Fruit fly (Drosophila melanogaster) whole organism, embryonic: Measurements from ENCODE around the gene CG11396.
A peak's percentile ranks its signal among the peaks of the same experiment; 100 is the strongest.

ENCODE experiments used
- B-H2 ChIP-seq: fragments of 200-800 bp; sonication (Bioruptor generic); optimal IDR thresholded peaks from 2 replicates; lab custom pipeline; 2018; ENCODE audit warnings: missing biosample characterization, mild to moderate bottlenecking, missing genetic modification characterization
- Bgb ChIP-seq: fragments of 200-800 bp; sonication (Bioruptor generic); IDR thresholded peaks from 2 replicates; pipeline ENCODE4 v1.3.6; 2022; ENCODE audit warnings: missing biosample characterization, missing genetic modification characterization; ENCODE audit not compliant: partially characterized antibody
- CG10209 ChIP-seq: fragments of 200-800 bp; sonication (Bioruptor generic); optimal IDR thresholded peaks from 3 replicates; lab custom pipeline; 2017; ENCODE audit warnings: missing biosample characterization, mild to moderate bottlenecking, missing genetic modification characterization, missing genetic modification reagents
- CG10565 ChIP-seq: fragments of 200-800 bp; sonication (Bioruptor generic); optimal IDR thresholded peaks from 3 replicates; lab custom pipeline; 2016; ENCODE audit warnings: missing biosample characterization, mild to moderate bottlenecking, missing genetic modification characterization
- CG11560 ChIP-seq: fragments of 200-800 bp; sonication (Bioruptor generic); IDR thresholded peaks from 3 replicates; pipeline ENCODE4 v1.3.6; 2022; ENCODE audit warnings: missing biosample characterization, missing genetic modification characterization
- CG12071 ChIP-seq: fragments of 200-800 bp; sonication (Bioruptor generic); optimal IDR thresholded peaks from 3 replicates; lab custom pipeline; 2018; ENCODE audit warnings: missing biosample characterization, mild to moderate bottlenecking, missing genetic modification characterization
- CG12219 ChIP-seq: fragments of 200-800 bp; sonication (Bioruptor generic); optimal IDR thresholded peaks from 3 replicates; lab custom pipeline; 2018; ENCODE audit warnings: missing biosample characterization, mild to moderate bottlenecking, missing genetic modification characterization
- CG14860 ChIP-seq: fragments of 200-800 bp; sonication (Bioruptor generic); IDR thresholded peaks from 3 replicates; pipeline ENCODE4 v1.3.6; 2022; ENCODE audit warnings: missing biosample characterization, missing genetic modification characterization; ENCODE audit not compliant: partially characterized antibody
- CG15514 ChIP-seq: fragments of 200-800 bp; sonication (Bioruptor generic); optimal IDR thresholded peaks from 3 replicates; lab custom pipeline; 2017; ENCODE audit warnings: missing biosample characterization, missing genetic modification characterization, mild to moderate bottlenecking, moderate library complexity, missing genetic modification reagents
- CG1647 ChIP-seq: fragments of 200-800 bp; sonication (Bioruptor generic); optimal IDR thresholded peaks from 3 replicates; lab custom pipeline; 2016; ENCODE audit warnings: missing biosample characterization, missing genetic modification characterization
- CG17612 ChIP-seq: fragments of 200-800 bp; sonication (Bioruptor generic); IDR thresholded peaks from 2 replicates; pipeline ENCODE4 v1.3.6; 2022; ENCODE audit warnings: missing biosample characterization, missing genetic modification characterization
- CG2875 ChIP-seq: fragments of 200-800 bp; sonication (Bioruptor generic); optimal IDR thresholded peaks from 2 replicates; lab custom pipeline; 2017; ENCODE audit warnings: missing biosample characterization, mild to moderate bottlenecking, missing genetic modification characterization, missing genetic modification reagents
- CG3065 ChIP-seq: fragments of 200-800 bp; sonication (Bioruptor generic); optimal IDR thresholded peaks from 2 replicates; lab custom pipeline; 2016; ENCODE audit warnings: missing biosample characterization, missing genetic modification characterization
- CG3163 ChIP-seq: fragments of 200-800 bp; sonication (Bioruptor generic); optimal IDR thresholded peaks from 3 replicates; lab custom pipeline; 2016; ENCODE audit warnings: missing biosample characterization, missing genetic modification characterization
- CG32532 ChIP-seq: fragments of 200-800 bp; sonication (Bioruptor generic); IDR thresholded peaks from 2 replicates; pipeline ENCODE4 v1.3.6; 2022; ENCODE audit warnings: missing biosample characterization, missing genetic modification characterization
- CG3407 ChIP-seq: fragments of 200-800 bp; sonication (Bioruptor generic); optimal IDR thresholded peaks from 2 replicates; lab custom pipeline; 2018; ENCODE audit warnings: missing biosample characterization, mild to moderate bottlenecking, missing genetic modification characterization
- CG4730 ChIP-seq: fragments of 200-800 bp; sonication (Bioruptor generic); IDR thresholded peaks from 2 replicates; pipeline ENCODE4 v1.3.6; 2022; ENCODE audit warnings: missing biosample characterization, missing genetic modification characterization
- CG5180 ChIP-seq: fragments of 200-800 bp; sonication (Bioruptor generic); optimal IDR thresholded peaks from 3 replicates; lab custom pipeline; 2017; ENCODE audit warnings: missing biosample characterization, missing genetic modification characterization, mild to moderate bottlenecking, moderate library complexity, missing genetic modification reagents
- CG6272 ChIP-seq: fragments of 200-800 bp; sonication (Bioruptor generic); IDR thresholded peaks from 2 replicates; pipeline ENCODE4 v1.3.6; 2022; ENCODE audit warnings: missing biosample characterization, missing genetic modification characterization
- CG7357 ChIP-seq: fragments of 200-800 bp; sonication (Bioruptor generic); IDR thresholded peaks from 3 replicates; pipeline ENCODE4 v1.3.6; 2022; ENCODE audit warnings: missing biosample characterization, missing genetic modification characterization
- CG7987 ChIP-seq: fragments of 200-800 bp; sonication (Bioruptor generic); optimal IDR thresholded peaks from 2 replicates; lab custom pipeline; 2018; ENCODE audit warnings: missing biosample characterization, mild to moderate bottlenecking, missing genetic modification characterization, moderate library complexity
- CG8944 ChIP-seq: fragments of 200-800 bp; sonication (Bioruptor generic); optimal IDR thresholded peaks from 3 replicates; lab custom pipeline; 2016; ENCODE audit warnings: missing biosample characterization, missing genetic modification characterization
- CTCF ChIP-seq: fragments of 200-800 bp; sonication (Bioruptor generic); optimal IDR thresholded peaks from 2 replicates; lab custom pipeline; 2017; ENCODE audit warnings: missing biosample characterization, mild to moderate bottlenecking, missing genetic modification characterization, moderate library complexity
- Hey ChIP-seq: fragments of 200-800 bp; sonication (Bioruptor generic); optimal IDR thresholded peaks from 3 replicates; lab custom pipeline; 2018; ENCODE audit warnings: missing biosample characterization, mild to moderate bottlenecking, missing genetic modification characterization
- Kr ChIP-seq: fragments of 200-800 bp; sonication (Bioruptor generic); optimal IDR thresholded peaks from 2 replicates; lab custom pipeline; 2017; ENCODE audit warnings: missing biosample characterization, mild to moderate bottlenecking, missing genetic modification characterization
- Lim3 ChIP-seq: fragments of 200-800 bp; sonication (Bioruptor generic); IDR thresholded peaks from 2 replicates; pipeline ENCODE4 v1.3.6; 2022; ENCODE audit warnings: missing biosample characterization, missing genetic modification characterization
- Mad ChIP-seq: fragments of 200-800 bp; sonication (Bioruptor generic); optimal IDR thresholded peaks from 2 replicates; lab custom pipeline; 2016; ENCODE audit warnings: missing biosample characterization, missing genetic modification characterization
- NFAT ChIP-seq: fragments of 200-800 bp; sonication (Bioruptor generic); IDR thresholded peaks from 2 replicates; pipeline ENCODE4 v1.3.6; 2022; ENCODE audit warnings: missing biosample characterization, missing genetic modification characterization
- PHDP ChIP-seq: fragments of 200-800 bp; sonication (Bioruptor generic); optimal IDR thresholded peaks from 3 replicates; lab custom pipeline; 2018; ENCODE audit warnings: missing biosample characterization, mild to moderate bottlenecking, missing genetic modification characterization, moderate library complexity
- Spps ChIP-seq: fragments of 200-800 bp; sonication (Bioruptor generic); optimal IDR thresholded peaks from 2 replicates; lab custom pipeline; 2018; ENCODE audit warnings: missing biosample characterization, mild to moderate bottlenecking, missing genetic modification characterization
- ato ChIP-seq: fragments of 200-800 bp; sonication (Bioruptor generic); IDR thresholded peaks from 2 replicates; pipeline ENCODE4 v1.3.6; 2022; ENCODE audit warnings: missing biosample characterization, missing genetic modification characterization; ENCODE audit not compliant: partially characterized antibody
- chif ChIP-seq, 2 experiments: fragments of 200-800 bp; sonication (Bioruptor generic); optimal IDR thresholded peaks; 3 replicates each; lab custom pipeline; 2016; ENCODE audit warnings: missing biosample characterization in 2 of 2, missing genetic modification characterization in 2 of 2
- dan ChIP-seq: fragments of 200-800 bp; sonication (Bioruptor generic); IDR thresholded peaks from 2 replicates; pipeline ENCODE4 v1.3.6; 2022; ENCODE audit warnings: missing biosample characterization, missing genetic modification characterization
- fd96Cb ChIP-seq: fragments of 200-800 bp; sonication (Bioruptor generic); optimal IDR thresholded peaks from 2 replicates; lab custom pipeline; 2018; ENCODE audit warnings: missing biosample characterization, mild to moderate bottlenecking, missing genetic modification characterization, moderate library complexity
- gcm ChIP-seq: fragments of 200-800 bp; sonication (Bioruptor generic); optimal IDR thresholded peaks from 2 replicates; lab custom pipeline; 2019; ENCODE audit warnings: missing biosample characterization, mild to moderate bottlenecking, missing genetic modification characterization, moderate library complexity
- grau ChIP-seq: fragments of 200-800 bp; optimal IDR thresholded peaks from 3 replicates; lab custom pipeline; 2019; ENCODE audit warnings: missing biosample characterization, mild to moderate bottlenecking, missing genetic modification characterization, moderate library complexity
- grn ChIP-seq: fragments of 200-800 bp; sonication (Bioruptor generic); optimal IDR thresholded peaks from 3 replicates; lab custom pipeline; 2017; ENCODE audit warnings: missing biosample characterization, missing genetic modification characterization
- lbe ChIP-seq: fragments of 200-800 bp; sonication (Bioruptor generic); optimal IDR thresholded peaks from 2 replicates; lab custom pipeline; 2016; ENCODE audit warnings: missing biosample characterization, mild to moderate bottlenecking, missing genetic modification characterization
- oc ChIP-seq: fragments of 200-800 bp; sonication (Bioruptor generic); optimal IDR thresholded peaks from 2 replicates; lab custom pipeline; 2018; ENCODE audit warnings: missing biosample characterization, mild to moderate bottlenecking, missing genetic modification characterization, moderate library complexity
- odd ChIP-seq: fragments of 200-800 bp; sonication (Bioruptor generic); optimal IDR thresholded peaks from 2 replicates; lab custom pipeline; 2017; ENCODE audit warnings: missing biosample characterization, mild to moderate bottlenecking, missing genetic modification characterization
- otp ChIP-seq: fragments of 200-800 bp; sonication (Bioruptor generic); IDR thresholded peaks from 3 replicates; pipeline ENCODE4, ENCODE4 v1.3.6; 2022; ENCODE audit warnings: missing biosample characterization, missing genetic modification characterization
- phol ChIP-seq: fragments of 200-800 bp; sonication (Bioruptor generic); optimal IDR thresholded peaks from 3 replicates; lab custom pipeline; 2018; ENCODE audit warnings: missing biosample characterization, mild to moderate bottlenecking, missing genetic modification characterization, moderate library complexity
- pros ChIP-seq: fragments of 200-800 bp; sonication (Bioruptor generic); optimal IDR thresholded peaks from 3 replicates; lab custom pipeline; 2019; ENCODE audit warnings: missing biosample characterization, mild to moderate bottlenecking, missing genetic modification characterization, moderate library complexity
- psq ChIP-seq: fragments of 200-800 bp; sonication (Bioruptor generic); optimal IDR thresholded peaks from 2 replicates; lab custom pipeline; 2017; ENCODE audit warnings: missing biosample characterization, missing genetic modification characterization
- row ChIP-seq: fragments of 200-800 bp; sonication (Bioruptor generic); IDR thresholded peaks from 3 replicates; pipeline ENCODE4 v1.3.6; 2022; ENCODE audit warnings: missing biosample characterization, missing genetic modification characterization
- ttk ChIP-seq: fragments of 200-800 bp; sonication (Bioruptor generic); IDR thresholded peaks from 2 replicates; pipeline ENCODE4 v2.1.2; 2022; ENCODE audit warnings: missing biosample characterization, missing genetic modification characterization
- tup ChIP-seq: fragments of 200-800 bp; sonication (Bioruptor generic); optimal IDR thresholded peaks from 2 replicates; lab custom pipeline; 2016; ENCODE audit warnings: missing biosample characterization, mild to moderate bottlenecking, missing genetic modification characterization, moderate library complexity
- zen2 ChIP-seq: fragments of 200-800 bp; sonication (Bioruptor generic); IDR thresholded peaks from 3 replicates; pipeline ENCODE4 v1.3.6; 2022; ENCODE audit warnings: missing biosample characterization, missing genetic modification characterization; ENCODE audit not compliant: partially characterized antibody
- zfh2 ChIP-seq: fragments of 200-800 bp; sonication (Bioruptor generic); optimal IDR thresholded peaks from 2 replicates; lab custom pipeline; 2016; ENCODE audit warnings: missing biosample characterization, missing genetic modification characterization

The CG11396 gene

DNA sequence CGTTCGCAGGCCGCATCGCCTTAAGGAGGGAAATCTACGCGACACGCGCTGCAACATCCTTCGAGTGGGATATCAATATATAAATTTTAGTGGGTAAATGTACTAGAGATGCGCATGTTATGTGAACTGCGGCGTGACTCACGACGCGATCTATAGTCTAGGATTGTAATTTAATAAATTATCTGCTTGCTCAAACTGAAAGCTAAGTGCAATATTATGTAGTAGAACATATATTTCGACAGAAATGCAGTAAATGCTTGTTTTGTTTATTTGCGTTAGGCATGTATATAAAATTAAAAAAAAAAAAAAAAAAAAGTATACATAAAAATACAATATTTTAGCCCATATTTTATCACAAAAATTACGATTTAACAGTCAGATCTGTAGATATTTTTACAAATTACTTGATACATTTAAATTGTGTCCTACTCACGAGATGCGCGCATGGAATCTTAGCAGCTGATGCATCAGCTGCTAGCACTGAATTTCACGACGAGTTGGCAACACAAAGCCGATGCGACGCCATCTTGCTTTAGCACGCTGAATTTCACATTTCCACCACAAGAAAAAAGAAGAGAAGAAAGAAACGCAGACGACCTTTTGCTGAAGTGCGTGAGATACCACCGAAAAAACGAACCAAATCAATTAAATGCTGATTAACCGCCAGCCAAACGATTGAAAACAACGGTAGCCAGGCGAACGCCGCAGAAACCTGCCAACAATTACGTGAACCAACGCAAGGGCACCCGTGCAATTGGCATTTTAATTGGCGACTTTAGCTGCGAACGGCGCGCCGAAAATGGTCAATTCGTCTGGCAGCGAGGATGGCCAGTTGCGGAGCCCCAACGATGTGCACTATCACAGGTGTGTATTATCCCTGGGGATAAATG, 16.7 kb downstream of the CG11396 start, which contains the start of the genes CG4042 and Pitslre (continued):
- TF ChIP-seq CG14860 (GFP tag; lab: Robert Waterston, UW) (peak; percentile 56; the same call in 1 of the 3 replicates), B-H2 (GFP tag; lab: Kevin White, UChicago) (no peak), Spps (no peak), CG3163 (no peak), CG8944 (GFP tag; lab: Kevin White, UChicago) (no peak), row (peak; percentile 86), CG6272 (GFP tag; lab: Robert Waterston, UW) (no peak; the same call in 1 of the 2 replicates), CG7357 (GFP tag; lab: Robert Waterston, UW) (no peak), tup (GFP tag; lab: Kevin White, UChicago) (no peak), CG4730 (GFP tag; lab: Robert Waterston, UW) (0 out of 2 replicates have a peak, but pooled peaks have one; percentile 6), CG5180 (GFP tag; lab: Kevin White, UChicago) (peak; percentile 10), zen2 (no peak; the same call in 2 of the 3 replicates), CG2875 (no peak), dan (GFP tag; lab: Robert Waterston, UW) (no peak), CG7987 (GFP tag; lab: Kevin White, UChicago) (no peak), CG10565 (GFP tag; lab: Kevin White, UChicago) (no peak), Kr (GFP tag; lab: Kevin White, UChicago) (no peak), grau (peak; percentile 39), odd (GFP tag; lab: Kevin White, UChicago) (peak; percentile 13), CTCF (GFP tag; lab: Kevin White, UChicago) (no peak), CG11560 (tag; lab: Robert Waterston, UW) (no peak), CG1647 (GFP tag; lab: Kevin White, UChicago) (no peak), CG12219 (GFP tag; lab: Kevin White, UChicago) (no peak), oc (tag; lab: Kevin White, UChicago) (no peak), CG10209 (GFP tag; lab: Kevin White, UChicago) (peak; percentile 28), CG3065 (GFP tag; lab: Kevin White, UChicago) (no peak), Mad (GFP tag; lab: Kevin White, UChicago) (no peak), NFAT (no peak; the same call in 1 of the 2 replicates), phol (tag; lab: Kevin White, UChicago) (peak; percentile 99), Lim3 (GFP tag; lab: Robert Waterston, UW) (no peak), CG3407 (GFP tag; lab: Kevin White, UChicago) (peak; percentile 8), chif (GFP tag; optimal IDR thresholded peaks at IDR 0.05; lab: Kevin White, UChicago) (no peak), grn (GFP tag; lab: Kevin White, UChicago) (no peak), CG32532 (GFP tag; lab: Robert Waterston, UW) (peak; percentile 50; the same call in 1 of the 2 replicates), Hey (no peak), zfh2 (GFP tag; lab: Kevin White, UChicago) (no peak), pros (GFP tag; lab: Kevin White, UChicago) (no peak), psq (GFP tag; lab: Kevin White, UChicago) (peak; percentile 5), otp (GFP tag; lab: Robert Waterston, UW) (no peak), CG15514 (GFP tag; lab: Kevin White, UChicago) (peak; percentile 22), PHDP (tag; lab: Kevin White, UChicago) (peak; percentile 16), CG17612 (GFP tag; lab: Robert Waterston, UW) (no peak), Bgb (GFP tag; lab: Robert Waterston, UW) (peak; percentile 33; the same call in 1 of the 2 replicates), gcm (GFP tag; lab: Kevin White, UChicago) (no peak), ato (GFP tag; lab: Robert Waterston, UW) (peak; percentile 21; the same call in 1 of the 2 replicates), lbe (GFP tag; lab: Kevin White, UChicago) (peak; percentile 69), ttk (no peak), fd96Cb (tag; lab: Kevin White, UChicago) (no peak), CG12071 (GFP tag; lab: Kevin White, UChicago) (no peak)
